Fruit fly (Drosophila melanogaster) whole organism, wandering third instar larva: ENCODE measurements around the gene strat.
A peak's percentile ranks its signal among the peaks of the same experiment; 100 is the strongest.

Source experiments
- Abd-B ChIP-seq: fragments of >200 bp; optimal IDR thresholded peaks from 2 replicates; lab custom pipeline; 2017; ENCODE audit warnings: missing biosample characterization, missing genetic modification characterization
- CG32264 ChIP-seq: fragments of 200-800 bp; sonication (Bioruptor generic); optimal IDR thresholded peaks from 2 replicates; lab custom pipeline; 2016; ENCODE audit warnings: missing biosample characterization, missing genetic modification characterization
- CG9705 ChIP-seq: fragments of 200-800 bp; sonication (Bioruptor generic); optimal IDR thresholded peaks from 2 replicates; lab custom pipeline; 2018; ENCODE audit warnings: missing biosample characterization, mild to moderate bottlenecking, missing genetic modification characterization
- CrebA ChIP-seq: fragments of 200-800 bp; sonication (Bioruptor generic); optimal IDR thresholded peaks from 2 replicates; lab custom pipeline; 2016; ENCODE audit warnings: missing biosample characterization, mild to moderate bottlenecking, missing genetic modification characterization, borderline replicate concordance
- Dfd ChIP-seq: fragments of >200 bp; optimal IDR thresholded peaks from 2 replicates; lab custom pipeline; 2017; ENCODE audit warnings: missing biosample characterization, missing genetic modification characterization
- Dif ChIP-seq: fragments of 200-275, 200-300 bp; sonication (Bioruptor generic); optimal IDR thresholded peaks from 2 replicates; lab custom pipeline; 2018; ENCODE audit warnings: missing biosample characterization, missing genetic modification characterization; ENCODE audit not compliant: partially characterized antibody
- GATAd ChIP-seq: sonication (Bioruptor generic); optimal IDR thresholded peaks from 2 replicates; lab custom pipeline; 2016; ENCODE audit warnings: missing biosample characterization, missing genetic modification characterization
- HLH106 ChIP-seq: fragments of 200-800 bp; optimal IDR thresholded peaks from 3 replicates; lab custom pipeline; 2019; ENCODE audit warnings: missing biosample characterization, mild to moderate bottlenecking, missing genetic modification characterization, moderate library complexity
- Hnf4 ChIP-seq: fragments of 200-800 bp; sonication (Bioruptor generic); optimal IDR thresholded peaks from 2 replicates; lab custom pipeline; 2016; ENCODE audit warnings: missing biosample characterization, mild to moderate bottlenecking, missing genetic modification characterization
- Hr78 ChIP-seq: fragments of >200 bp; optimal IDR thresholded peaks from 2 replicates; lab custom pipeline; 2017; ENCODE audit warnings: missing biosample characterization, missing genetic modification characterization
- Hr83 ChIP-seq: fragments of 200-300 bp; sonication (Bioruptor generic); optimal IDR thresholded peaks from 2 replicates; lab custom pipeline; 2016; ENCODE audit warnings: missing biosample characterization, mild to moderate bottlenecking, missing genetic modification characterization, moderate library complexity; ENCODE audit not compliant: poor library complexity, severe bottlenecking
- Jra ChIP-seq: sonication (Bioruptor generic); optimal IDR thresholded peaks from 2 replicates; lab custom pipeline; 2016; ENCODE audit warnings: missing biosample characterization, missing genetic modification characterization
- Mio ChIP-seq: sonication (Bioruptor generic); optimal IDR thresholded peaks from 2 replicates; lab custom pipeline; 2016; ENCODE audit warnings: missing biosample characterization, missing genetic modification characterization
- Myc ChIP-seq: fragments of >200 bp; optimal IDR thresholded peaks from 2 replicates; lab custom pipeline; 2017
- OdsH ChIP-seq: fragments of 200-800 bp; sonication (Bioruptor generic); optimal IDR thresholded peaks from 2 replicates; lab custom pipeline; 2016; ENCODE audit warnings: missing biosample characterization, mild to moderate bottlenecking, missing genetic modification characterization
- Rel ChIP-seq, 2 experiments: fragments of 200-800 bp; sonication (Bioruptor generic) in 1 of 2; optimal IDR thresholded peaks; 2 replicates in 1 of 2; 3 replicates in 1 of 2; lab custom pipeline; 2016 to 2019; ENCODE audit warnings: mild to moderate bottlenecking in 2 of 2, missing biosample characterization in 2 of 2, missing genetic modification characterization in 2 of 2, moderate library complexity in 1 of 2
- Sp1 ChIP-seq: fragments of 200-800 bp; sonication (Bioruptor generic); optimal IDR thresholded peaks from 3 replicates; lab custom pipeline; 2019; ENCODE audit warnings: missing biosample characterization, mild to moderate bottlenecking, missing genetic modification characterization, moderate library complexity
- Vsx2 ChIP-seq: fragments of 200-300, 225-300 bp; sonication (Bioruptor generic); optimal IDR thresholded peaks from 2 replicates; lab custom pipeline; 2018; ENCODE audit warnings: missing biosample characterization, missing genetic modification characterization; ENCODE audit not compliant: partially characterized antibody
- br ChIP-seq: fragments of 200-800 bp; sonication (Bioruptor generic); optimal IDR thresholded peaks from 2 replicates; lab custom pipeline; 2016; ENCODE audit warnings: missing biosample characterization, missing genetic modification characterization
- brk ChIP-seq: fragments of 200-800 bp; sonication (Bioruptor generic); optimal IDR thresholded peaks from 2 replicates; lab custom pipeline; 2016; ENCODE audit warnings: missing biosample characterization, mild to moderate bottlenecking, missing genetic modification characterization
- dl ChIP-seq, 2 experiments: fragments of 175-275, 200-275 bp in 1 of 2; fragments of 200-275 bp in 1 of 2; sonication (Bioruptor generic); optimal IDR thresholded peaks; lab custom pipeline; 2018; ENCODE audit warnings: mild to moderate bottlenecking in 2 of 2, missing biosample characterization in 2 of 2, missing genetic modification characterization in 2 of 2, moderate library complexity in 2 of 2; ENCODE audit not compliant: partially characterized antibody in 2 of 2, insufficient read depth in 1 of 2
- dmrt93B ChIP-seq: fragments of 200-800 bp; sonication (Bioruptor generic); optimal IDR thresholded peaks from 2 replicates; lab custom pipeline; 2018; ENCODE audit warnings: missing biosample characterization, mild to moderate bottlenecking, missing genetic modification characterization
- dsf ChIP-seq: sonication (Bioruptor generic); optimal IDR thresholded peaks from 2 replicates; lab custom pipeline; 2016; ENCODE audit warnings: missing biosample characterization, missing genetic modification characterization, borderline replicate concordance
- ey ChIP-seq: fragments of 200-800 bp; sonication (Bioruptor generic); optimal IDR thresholded peaks from 2 replicates; lab custom pipeline; 2016; ENCODE audit warnings: missing biosample characterization, missing genetic modification characterization
- foxo ChIP-seq, 2 experiments: fragments of 200-800 bp; sonication (Bioruptor generic); optimal IDR thresholded peaks; 2 replicates in 1 of 2; 3 replicates in 1 of 2; lab custom pipeline; 2016 to 2017; ENCODE audit warnings: missing biosample characterization in 2 of 2, missing genetic modification characterization in 2 of 2
- fru ChIP-seq: fragments of 200-800 bp; sonication (Bioruptor generic); optimal IDR thresholded peaks from 3 replicates; lab custom pipeline; 2016; ENCODE audit warnings: missing biosample characterization, mild to moderate bottlenecking, missing genetic modification characterization
- h ChIP-seq: fragments of 200-800 bp; sonication (Bioruptor generic); optimal IDR thresholded peaks from 3 replicates; lab custom pipeline; 2016; ENCODE audit warnings: missing biosample characterization, mild to moderate bottlenecking, missing genetic modification characterization
- jim ChIP-seq: fragments of 175-275, 200-325 bp; sonication (Bioruptor generic); optimal IDR thresholded peaks from 2 replicates; lab custom pipeline; 2016; ENCODE audit warnings: missing biosample characterization, mild to moderate bottlenecking, missing genetic modification characterization
- lola ChIP-seq: fragments of >200 bp; optimal IDR thresholded peaks from 2 replicates; lab custom pipeline; 2017; ENCODE audit warnings: missing biosample characterization, missing genetic modification characterization
- pan ChIP-seq: fragments of >200 bp; optimal IDR thresholded peaks from 2 replicates; lab custom pipeline; 2017
- psq ChIP-seq: fragments of 200-800 bp; sonication (Bioruptor generic); optimal IDR thresholded peaks from 3 replicates; lab custom pipeline; 2017; ENCODE audit warnings: missing biosample characterization, mild to moderate bottlenecking, missing genetic modification characterization, moderate library complexity
- rgr ChIP-seq: fragments of 200-800 bp; sonication (Bioruptor generic); optimal IDR thresholded peaks from 3 replicates; lab custom pipeline; 2016; ENCODE audit warnings: missing biosample characterization, mild to moderate bottlenecking, missing genetic modification characterization
- sage ChIP-seq: fragments of 200-800 bp; sonication (Bioruptor generic); optimal IDR thresholded peaks from 2 replicates; lab custom pipeline; 2016; ENCODE audit warnings: missing biosample characterization, mild to moderate bottlenecking, missing genetic modification characterization
- sv ChIP-seq: fragments of 200-800 bp; sonication (Bioruptor generic); optimal IDR thresholded peaks from 3 replicates; lab custom pipeline; 2016; ENCODE audit warnings: missing biosample characterization, missing genetic modification characterization
- tai ChIP-seq: sonication (Bioruptor generic); optimal IDR thresholded peaks from 2 replicates; lab custom pipeline; 2016; ENCODE audit warnings: missing biosample characterization, missing genetic modification characterization
- usp ChIP-seq: fragments of >200 bp; optimal IDR thresholded peaks from 2 replicates; lab custom pipeline; 2017; ENCODE audit warnings: missing biosample characterization, missing genetic modification characterization
- woc ChIP-seq: sonication (Bioruptor generic); optimal IDR thresholded peaks from 2 replicates; lab custom pipeline; 2016; ENCODE audit warnings: missing biosample characterization, mild to moderate bottlenecking, missing genetic modification characterization

strat gene

dm6 chr2L:8311741-8312140 lies 8.4 kb upstream of the strat start:
- TF ChIP-seq Rel (GFP tag; optimal IDR thresholded peaks at IDR 0.05; lab: Kevin White, UChicago) (no peak), Rel (tag; optimal IDR thresholded peaks at IDR 0.05; lab: Kevin White, UChicago) (peak; percentile 98), tai (GFP tag; lab: Kevin White, UChicago) (no peak)

- TF ChIP-seq Hr83 (GFP tag; lab: Kevin White, UChicago) = peak; percentile 29
- no peak for TF ChIP-seq Dif
- TF ChIP-seq Hr78 (GFP tag; lab: Kevin White, UChicago) = no peak
- no peak for TF ChIP-seq pan (lab: Kevin White, UChicago)
- no peak for TF ChIP-seq ey (GFP tag; lab: Kevin White, UChicago)
- TF ChIP-seq dsf (GFP tag; lab: Kevin White, UChicago) = no peak
- TF ChIP-seq usp (GFP tag; lab: Kevin White, UChicago) = no peak
- TF ChIP-seq, all 38 proteins: peak for 1
Observed at dm6 chr2L:8325150-8325549, 5.0 kb downstream of the strat start, which contains the start of gene CG7781. TSS of gene CG7781 (minus strand) at chr2L:8325409.

dm6 chr2L:8326414-8327271 lies 6.5 kb downstream of the strat start:
- TF ChIP-seq CrebA (GFP tag; lab: Kevin White, UChicago) (peak; percentile 39), dmrt93B (no peak), sv (GFP tag; lab: Kevin White, UChicago) (no peak), dsf (GFP tag; lab: Kevin White, UChicago) (no peak), foxo (GFP tag; optimal IDR thresholded peaks at IDR 0.05; lab: Kevin White, UChicago) (peak in 1 of 2 experiments; percentile 55), Vsx2 (GFP tag; lab: Kevin White, UChicago) (no peak), tai (GFP tag; lab: Kevin White, UChicago) (no peak), Mio (GFP tag; lab: Kevin White, UChicago) (no peak), brk (GFP tag; lab: Kevin White, UChicago) (no peak), woc (no peak), Jra (GFP tag; lab: Kevin White, UChicago) (no peak), pan (lab: Kevin White, UChicago) (no peak), h (GFP tag; lab: Kevin White, UChicago) (peak; percentile 7), ey (GFP tag; lab: Kevin White, UChicago) (no peak), GATAd (GFP tag; lab: Kevin White, UChicago) (no peak), HLH106 (tag; lab: Kevin White, UChicago) (peak; percentile 42), dl (GFP tag; optimal IDR thresholded peaks at IDR 0.05; lab: Kevin White, UChicago; ENCODE audit: insufficient read depth in 1 of 2, partially characterized antibody in 2 of 2) (no peak), Abd-B (no peak), Dif (no peak), CG9705 (GFP tag; lab: Kevin White, UChicago) (no peak), Dfd (GFP tag; lab: Kevin White, UChicago) (no peak), lola (GFP tag; lab: Kevin White, UChicago) (no peak), rgr (GFP tag; lab: Kevin White, UChicago) (peak; percentile 47), Myc (lab: Kevin White, UChicago) (peak; percentile 58), psq (GFP tag; lab: Kevin White, UChicago) (peak; percentile 50), fru (GFP tag; lab: Kevin White, UChicago) (peak; percentile 19), Hr78 (GFP tag; lab: Kevin White, UChicago) (no peak), Hnf4 (GFP tag; lab: Kevin White, UChicago) (no peak), sage (GFP tag; lab: Kevin White, UChicago) (no peak), br (peak; percentile 14), Sp1 (peak; percentile 71), Rel (GFP tag; optimal IDR thresholded peaks at IDR 0.05; lab: Kevin White, UChicago) (no peak), Rel (tag; optimal IDR thresholded peaks at IDR 0.05; lab: Kevin White, UChicago) (no peak), jim (no peak), CG32264 (GFP tag; lab: Kevin White, UChicago) (no peak), OdsH (GFP tag; lab: Kevin White, UChicago) (peak; percentile 46)
